Worm (Caenorhabditis elegans) whole organism, mixed stage, embryonic: ENCODE results near the gene tnt-3.

Experiments used
- M03D4.4 ChIP-seq: sonication (generic microtip); optimal IDR thresholded peaks from 2 replicates; lab custom pipeline; 2017; ENCODE audit warnings: mild to moderate bottlenecking, missing genetic modification characterization, missing compliant biosample characterization
- blmp-1 ChIP-seq: fragments of 150-350 bp; optimal IDR thresholded peaks from 2 replicates; lab custom pipeline; 2014; ENCODE audit warnings: missing biosample characterization, missing genetic modification characterization
- ceh-39 ChIP-seq: fragments of 150-350 bp; optimal IDR thresholded peaks from 2 replicates; lab custom pipeline; 2014; ENCODE audit warnings: missing biosample characterization, missing genetic modification characterization
- ces-1 ChIP-seq: fragments of 150-350 bp; optimal IDR thresholded peaks from 2 replicates; lab custom pipeline; 2014; ENCODE audit warnings: missing biosample characterization, missing genetic modification reagents, missing genetic modification characterization
- cnd-1 ChIP-seq: fragments of 200-800 bp; sonication (Bioruptor generic); optimal IDR thresholded peaks from 2 replicates; lab custom pipeline; 2018; ENCODE audit warnings: mild to moderate bottlenecking, missing genetic modification characterization, missing compliant biosample characterization
- elt-3 ChIP-seq: fragments of 150-350 bp; optimal IDR thresholded peaks from 2 replicates; lab custom pipeline; 2014; ENCODE audit warnings: missing biosample characterization, missing genetic modification characterization
- flh-1 ChIP-seq: fragments of 200-800 bp; sonication (Bioruptor generic); optimal IDR thresholded peaks from 2 replicates; lab custom pipeline; 2018; ENCODE audit warnings: mild to moderate bottlenecking, missing genetic modification characterization, moderate library complexity, missing compliant biosample characterization
- hlh-1 ChIP-seq: fragments of 150-350 bp; optimal IDR thresholded peaks from 2 replicates; lab custom pipeline; 2014; ENCODE audit warnings: missing biosample characterization, missing genetic modification reagents, missing genetic modification characterization
- lin-32 ChIP-seq: fragments of 200-800 bp; sonication (Bioruptor generic); optimal IDR thresholded peaks from 2 replicates; lab custom pipeline; 2018; ENCODE audit warnings: mild to moderate bottlenecking, missing genetic modification characterization, missing compliant biosample characterization
- lsy-2 ChIP-seq: fragments of 150-350 bp; optimal IDR thresholded peaks from 2 replicates; lab custom pipeline; 2014; ENCODE audit warnings: missing biosample characterization, missing genetic modification characterization
- mab-5 ChIP-seq: fragments of 150-350 bp; optimal IDR thresholded peaks from 2 replicates; lab custom pipeline; 2014; ENCODE audit warnings: missing biosample characterization, missing genetic modification characterization
- mls-2 ChIP-seq: sonication (generic microtip); optimal IDR thresholded peaks from 2 replicates; lab custom pipeline; 2016; ENCODE audit warnings: mild to moderate bottlenecking, missing genetic modification characterization, moderate library complexity, missing compliant biosample characterization
- nhr-12 ChIP-seq: fragments of 150-350 bp; optimal IDR thresholded peaks from 2 replicates; lab custom pipeline; 2014; ENCODE audit warnings: missing biosample characterization, missing genetic modification characterization
- nhr-2 ChIP-seq: fragments of 150-350 bp; optimal IDR thresholded peaks from 2 replicates; lab custom pipeline; 2014; ENCODE audit warnings: missing biosample characterization, missing genetic modification characterization
- nhr-237 ChIP-seq: fragments of 150-350 bp; optimal IDR thresholded peaks from 2 replicates; lab custom pipeline; 2014; ENCODE audit warnings: missing biosample characterization, missing genetic modification characterization
- pha-4 ChIP-seq: fragments of 150-350 bp; optimal IDR thresholded peaks from 2 replicates; lab custom pipeline; 2018; ENCODE audit warnings: missing biosample characterization, missing genetic modification reagents, missing genetic modification characterization
- sem-2 ChIP-seq: fragments of 200-800 bp; sonication (Bioruptor generic); optimal IDR thresholded peaks from 2 replicates; lab custom pipeline; 2018; ENCODE audit warnings: mild to moderate bottlenecking, missing genetic modification characterization, missing compliant biosample characterization
- snpc-4 ChIP-seq: fragments of 150-350 bp; optimal IDR thresholded peaks from 2 replicates; lab custom pipeline; 2014; ENCODE audit warnings: missing biosample characterization, missing genetic modification characterization
- tbx-8 ChIP-seq: fragments of 200-800 bp; sonication (Bioruptor generic); optimal IDR thresholded peaks from 2 replicates; lab custom pipeline; 2018; ENCODE audit warnings: mild to moderate bottlenecking, missing genetic modification characterization, moderate library complexity, missing compliant biosample characterization
- unc-120 ChIP-seq: sonication (generic microtip); optimal IDR thresholded peaks from 2 replicates; lab custom pipeline; 2017; ENCODE audit warnings: missing genetic modification characterization, missing compliant biosample characterization; ENCODE audit not compliant: poor library complexity, severe bottlenecking
- unc-39 ChIP-seq: fragments of 150-350 bp; optimal IDR thresholded peaks from 2 replicates; lab custom pipeline; 2014; ENCODE audit warnings: missing biosample characterization, missing genetic modification characterization
- zip-8 ChIP-seq: fragments of 150-350 bp; optimal IDR thresholded peaks from 2 replicates; lab custom pipeline; 2014; ENCODE audit warnings: missing biosample characterization, missing genetic modification characterization
- ztf-11 ChIP-seq: fragments of 150-350 bp; optimal IDR thresholded peaks from 2 replicates; lab custom pipeline; 2014; ENCODE audit warnings: missing biosample characterization, missing genetic modification characterization

Gene tnt-3

ce11 chrX:7945438-7945837, 539 bp upstream of the tnt-3 start:
- no peak for TF ChIP-seq M03D4.4 (tag; lab: Kevin White, UChicago)
- no peak for TF ChIP-seq cnd-1
- peak; percentile 97 for TF ChIP-seq hlh-1 (tag; lab: Kevin White, UChicago)
- no peak for TF ChIP-seq nhr-12

- TF ChIP-seq mab-5 (tag; lab: Kevin White, UChicago) (no peak), ztf-11 (tag; lab: Kevin White, UChicago) (no peak), blmp-1 (tag; lab: Kevin White, UChicago) (no peak), M03D4.4 (tag; lab: Kevin White, UChicago) (no peak)
Measured at ce11 chrX:7942675-7943074, 2.2 kb downstream of the tnt-3 start.

- no peak for TF ChIP-seq ceh-39 (tag; lab: Kevin White, UChicago)
- TF ChIP-seq nhr-237 (tag; lab: Kevin White, UChicago) = no peak
Measured at ce11 chrX:7932453-7932852, 12.4 kb downstream of the tnt-3 start.

- TF ChIP-seq ces-1 (GFP tag; lab: Kevin White, UChicago) (no peak), nhr-2 (tag; lab: Kevin White, UChicago) (no peak), tbx-8 (no peak), snpc-4 (tag; lab: Kevin White, UChicago) (no peak), pha-4 (tag; lab: Kevin White, UChicago) (no peak), ztf-11 (tag; lab: Kevin White, UChicago) (no peak), elt-3 (tag; lab: Kevin White, UChicago) (no peak), nhr-237 (tag; lab: Kevin White, UChicago) (no peak), mls-2 (tag; lab: Kevin White, UChicago) (no peak), unc-120 (tag; lab: Kevin White, UChicago) (no peak), lsy-2 (no peak)
Measured at ce11 chrX:7930450-7930849, 14.4 kb downstream of the tnt-3 start, which contains the start of gene zig-3. zig-3 (plus strand) TSS chrX:7930750.

- TF ChIP-seq tbx-8 (no peak), mls-2 (tag; lab: Kevin White, UChicago) (no peak), pha-4 (tag; lab: Kevin White, UChicago) (no peak), lin-32 (GFP tag; lab: Kevin White, UChicago) (no peak), snpc-4 (tag; lab: Kevin White, UChicago) (no peak), M03D4.4 (tag; lab: Kevin White, UChicago) (no peak)
Measured at ce11 chrX:7925134-7925533, 19.8 kb downstream of the tnt-3 start, which contains the start of gene zig-4. zig-4 (plus strand) TSS chrX:7925434.

- TF ChIP-seq ces-1 (GFP tag; lab: Kevin White, UChicago) (no peak), hlh-1 (tag; lab: Kevin White, UChicago) (no peak)
Measured at ce11 chrX:7921130-7921529, 23.8 kb downstream of the tnt-3 start.

ce11 chrX:7916076-7916475, 28.8 kb downstream of the tnt-3 start:
- no peak for TF ChIP-seq lsy-2

- TF ChIP-seq elt-3 (tag; lab: Kevin White, UChicago) (no peak), snpc-4 (tag; lab: Kevin White, UChicago) (no peak), nhr-2 (tag; lab: Kevin White, UChicago) (peak; percentile 93), cnd-1 (no peak), zip-8 (tag; lab: Kevin White, UChicago) (peak; percentile 58)
- TF ChIP-seq, all 35 proteins: peak for 2
Measured at ce11 chrX:7915616-7916015, 29.3 kb downstream of the tnt-3 start.

ce11 chrX:7913830-7914229, 31.1 kb downstream of the tnt-3 start, which contains the start of gene C39D10.7:
C39D10.7 (minus strand) TSS chrX:7913930.
- TF ChIP-seq elt-3 (tag; lab: Kevin White, UChicago) (no peak), flh-1 (GFP tag; lab: Kevin White, UChicago) (no peak), lin-32 (GFP tag; lab: Kevin White, UChicago) (no peak), sem-2 (no peak), ztf-11 (tag; lab: Kevin White, UChicago) (no peak), lsy-2 (no peak), nhr-12 (no peak), mab-5 (tag; lab: Kevin White, UChicago) (no peak), unc-39 (tag; lab: Kevin White, UChicago) (no peak), M03D4.4 (tag; lab: Kevin White, UChicago) (no peak)
